Worm (Caenorhabditis elegans) whole organism, mixed stage, embryonic: ENCODE results near the gene F53H4.6.

Experiments
- ces-1 ChIP-seq: fragments of 150-350 bp; optimal IDR thresholded peaks from 2 replicates; lab custom pipeline; 2014; ENCODE audit warnings: missing biosample characterization, missing genetic modification reagents, missing genetic modification characterization
- elt-1 ChIP-seq: sonication (generic microtip); optimal IDR thresholded peaks from 2 replicates; lab custom pipeline; 2017; ENCODE audit warnings: missing genetic modification characterization, mild to moderate bottlenecking, missing compliant biosample characterization, antibody characterized with exemption, moderate library complexity, borderline replicate concordance; ENCODE audit not compliant: insufficient read depth
- elt-3 ChIP-seq: fragments of 150-350 bp; optimal IDR thresholded peaks from 2 replicates; lab custom pipeline; 2014; ENCODE audit warnings: missing biosample characterization, missing genetic modification characterization
- lin-13 ChIP-seq: fragments of 150-350 bp; optimal IDR thresholded peaks from 2 replicates; lab custom pipeline; 2014; ENCODE audit warnings: missing biosample characterization, missing genetic modification characterization
- mls-2 ChIP-seq: sonication (generic microtip); optimal IDR thresholded peaks from 2 replicates; lab custom pipeline; 2016; ENCODE audit warnings: mild to moderate bottlenecking, missing genetic modification characterization, moderate library complexity, missing compliant biosample characterization
- nhr-237 ChIP-seq: fragments of 150-350 bp; optimal IDR thresholded peaks from 2 replicates; lab custom pipeline; 2014; ENCODE audit warnings: missing biosample characterization, missing genetic modification characterization
- nhr-28 ChIP-seq: fragments of 150-350 bp; optimal IDR thresholded peaks from 2 replicates; lab custom pipeline; 2014; ENCODE audit warnings: missing biosample characterization, missing genetic modification characterization
- sptf-1 ChIP-seq: sonication (generic microtip); optimal IDR thresholded peaks from 2 replicates; lab custom pipeline; 2017; ENCODE audit warnings: mild to moderate bottlenecking, missing genetic modification characterization, moderate library complexity, missing compliant biosample characterization
- unc-39 ChIP-seq: fragments of 150-350 bp; optimal IDR thresholded peaks from 2 replicates; lab custom pipeline; 2014; ENCODE audit warnings: missing biosample characterization, missing genetic modification characterization

DNA sequence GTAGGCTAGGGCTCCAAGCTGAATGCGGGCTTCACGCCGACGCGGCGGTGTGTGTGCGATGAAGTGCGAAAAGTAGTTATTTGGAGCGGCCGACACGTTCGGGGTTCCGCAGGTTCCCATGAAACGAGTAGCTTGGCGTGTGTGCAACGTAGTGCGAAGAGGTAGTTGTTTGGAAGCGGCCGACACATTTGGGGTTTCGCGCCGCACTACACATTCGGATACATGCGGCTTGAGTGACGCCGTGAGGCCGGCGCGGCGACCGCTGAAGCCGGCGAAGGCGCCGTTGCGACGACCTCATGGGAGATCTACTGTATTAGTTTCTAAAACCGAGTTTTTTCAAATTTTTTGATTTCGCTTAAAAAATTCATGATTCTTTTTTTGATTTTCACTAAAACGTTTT is 40.8 kb upstream of the F53H4.6 start:
- TF ChIP-seq mls-2, result no peak
- no peak for TF ChIP-seq nhr-28
- no peak for TF ChIP-seq lin-13 (tag; lab: Kevin White, UChicago)
- no peak for TF ChIP-seq elt-3 (tag; lab: Kevin White, UChicago)
- no peak for TF ChIP-seq nhr-237 (tag; lab: Kevin White, UChicago)
- no peak for TF ChIP-seq sptf-1 (tag; lab: Kevin White, UChicago)
- no peak for TF ChIP-seq unc-39 (tag; lab: Kevin White, UChicago)
- no peak for TF ChIP-seq elt-1 (tag; lab: Kevin White, UChicago)
- no peak for TF ChIP-seq ces-1 (GFP tag; lab: Kevin White, UChicago)
